Fruit fly (Drosophila melanogaster) whole organism, embryonic: ENCODE results near the gene CG13842.

Source experiments
- Atf3 ChIP-seq: fragments of 200-800 bp; sonication (Bioruptor generic); optimal IDR thresholded peaks from 3 replicates; lab custom pipeline; 2016; ENCODE audit warnings: missing biosample characterization, missing genetic modification characterization
- Atf6 ChIP-seq: fragments of 200-800 bp; sonication (Bioruptor generic); IDR thresholded peaks from 2 replicates; pipeline ENCODE4 v1.3.6; 2022; ENCODE audit warnings: missing biosample characterization, missing genetic modification characterization
- B-H1 ChIP-seq: fragments of 200-800 bp; sonication (Bioruptor generic); IDR thresholded peaks from 3 replicates; pipeline ENCODE4 v1.3.6; 2022; ENCODE audit warnings: missing biosample characterization, missing genetic modification characterization
- CG1024 ChIP-seq: fragments of 200-800 bp; sonication (Bioruptor generic); IDR thresholded peaks from 2 replicates; pipeline ENCODE4 v1.3.6; 2022; ENCODE audit warnings: missing biosample characterization, missing genetic modification characterization
- CG10366 ChIP-seq: fragments of 200-800 bp; sonication (Bioruptor generic); IDR thresholded peaks from 2 replicates; pipeline ENCODE4 v1.3.6; 2022; ENCODE audit warnings: missing biosample characterization, missing genetic modification characterization
- CG11696 ChIP-seq: fragments of 200-800 bp; sonication (Bioruptor generic); IDR thresholded peaks from 2 replicates; pipeline ENCODE4 v1.3.6; 2022; ENCODE audit warnings: missing biosample characterization, missing genetic modification characterization
- CG12155 ChIP-seq: fragments of 200-800 bp; sonication (Bioruptor generic); optimal IDR thresholded peaks from 3 replicates; lab custom pipeline; 2016; ENCODE audit warnings: missing biosample characterization, missing genetic modification characterization
- CG12391 ChIP-seq: fragments of 200-800 bp; sonication (Bioruptor generic); optimal IDR thresholded peaks from 3 replicates; lab custom pipeline; 2018; ENCODE audit warnings: missing biosample characterization, mild to moderate bottlenecking, missing genetic modification characterization, moderate library complexity
- CG13424 ChIP-seq: fragments of 200-800 bp; sonication (Bioruptor generic); optimal IDR thresholded peaks from 2 replicates; lab custom pipeline; 2019; ENCODE audit warnings: missing biosample characterization, mild to moderate bottlenecking, missing genetic modification characterization, moderate library complexity
- CG14050 ChIP-seq: fragments of 200-800 bp; sonication (Bioruptor generic); IDR thresholded peaks from 3 replicates; pipeline ENCODE4 v1.3.6; 2022; ENCODE audit warnings: missing biosample characterization, missing genetic modification characterization
- CG1602 ChIP-seq: fragments of 200-800 bp; sonication (Bioruptor generic); optimal IDR thresholded peaks from 3 replicates; lab custom pipeline; 2016; ENCODE audit warnings: missing biosample characterization, missing genetic modification characterization
- CG16815 ChIP-seq: fragments of 200-800 bp; sonication (Bioruptor generic); optimal IDR thresholded peaks from 3 replicates; lab custom pipeline; 2017; ENCODE audit warnings: missing biosample characterization, mild to moderate bottlenecking, missing genetic modification characterization
- CG2120 ChIP-seq: fragments of 200-800 bp; sonication (Bioruptor generic); optimal IDR thresholded peaks from 3 replicates; lab custom pipeline; 2016; ENCODE audit warnings: missing biosample characterization, missing genetic modification characterization
- CG2875 ChIP-seq: fragments of 200-800 bp; sonication (Bioruptor generic); optimal IDR thresholded peaks from 2 replicates; lab custom pipeline; 2017; ENCODE audit warnings: missing biosample characterization, mild to moderate bottlenecking, missing genetic modification characterization, missing genetic modification reagents
- CG6791 ChIP-seq: fragments of 200-800 bp; sonication (Bioruptor generic); IDR thresholded peaks from 3 replicates; pipeline ENCODE4 v1.3.6; 2022; ENCODE audit warnings: missing biosample characterization, missing genetic modification characterization; ENCODE audit not compliant: partially characterized antibody
- Chrac-16 ChIP-seq: fragments of 200-800 bp; sonication (Bioruptor generic); optimal IDR thresholded peaks from 3 replicates; lab custom pipeline; 2016; ENCODE audit warnings: missing biosample characterization, missing genetic modification characterization
- CoRest ChIP-seq: fragments of 200-800 bp; sonication (Bioruptor generic); optimal IDR thresholded peaks from 3 replicates; lab custom pipeline; 2018; ENCODE audit warnings: missing biosample characterization, mild to moderate bottlenecking, missing genetic modification characterization, moderate library complexity
- D ChIP-seq, 2 experiments: fragments of 200-800 bp in 1 of 2; fragments of >200 bp in 1 of 2; sonication (Bioruptor generic) in 1 of 2; optimal IDR thresholded peaks; 2 replicates in 1 of 2; 3 replicates in 1 of 2; lab custom pipeline; 2017; ENCODE audit warnings: mild to moderate bottlenecking in 1 of 2, missing biosample characterization in 1 of 2, missing genetic modification characterization in 1 of 2, missing genetic modification reagents in 1 of 2
- D19A ChIP-seq: fragments of 200-800 bp; optimal IDR thresholded peaks from 3 replicates; lab custom pipeline; 2019; ENCODE audit warnings: missing biosample characterization, mild to moderate bottlenecking, missing genetic modification characterization, moderate library complexity
- Drgx ChIP-seq: fragments of 200-800 bp; sonication (Bioruptor generic); IDR thresholded peaks from 2 replicates; pipeline ENCODE4 v1.3.6; 2022; ENCODE audit warnings: missing biosample characterization, missing genetic modification characterization
- H2.0 ChIP-seq: fragments of 200-800 bp; sonication (Bioruptor generic); IDR thresholded peaks from 2 replicates; pipeline ENCODE4 v1.3.6; 2022; ENCODE audit warnings: missing biosample characterization, missing genetic modification characterization
- Hr3 ChIP-seq: fragments of 200-800 bp; sonication (Bioruptor generic); optimal IDR thresholded peaks from 3 replicates; lab custom pipeline; 2016; ENCODE audit warnings: missing biosample characterization, missing genetic modification characterization
- Hsf ChIP-seq: fragments of 200-800 bp; sonication (Bioruptor generic); optimal IDR thresholded peaks from 3 replicates; lab custom pipeline; 2016; ENCODE audit warnings: missing biosample characterization, missing genetic modification characterization
- Rx ChIP-seq: fragments of 200-800 bp; sonication (Bioruptor generic); IDR thresholded peaks from 2 replicates; pipeline ENCODE4 v1.3.6; 2022; ENCODE audit warnings: missing biosample characterization, missing genetic modification characterization
- Sox102F ChIP-seq: fragments of 200-800 bp; sonication (Bioruptor generic); optimal IDR thresholded peaks from 2 replicates; lab custom pipeline; 2018; ENCODE audit warnings: missing biosample characterization, mild to moderate bottlenecking, missing genetic modification characterization, moderate library complexity
- Stat92E ChIP-seq, 3 experiments: fragments of >200 bp in 2 of 3; fragments of 200-800 bp in 1 of 3; sonication (Bioruptor generic) in 1 of 3; optimal IDR thresholded peaks; 2 replicates each; lab custom pipeline; 2017 to 2019; ENCODE audit warnings: missing biosample characterization in 3 of 3, missing genetic modification characterization in 3 of 3, mild to moderate bottlenecking in 1 of 3, moderate library complexity in 1 of 3
- Taf1 ChIP-seq: fragments of 200-800 bp; sonication (Bioruptor generic); IDR thresholded peaks from 2 replicates; pipeline ENCODE4 v1.3.6; 2022; ENCODE audit warnings: missing biosample characterization, missing genetic modification characterization
- Tbp ChIP-seq: fragments of >200 bp; optimal IDR thresholded peaks from 2 replicates; lab custom pipeline; 2018; ENCODE audit warnings: missing biosample characterization, missing genetic modification characterization
- Xbp1 ChIP-seq: fragments of 200-800 bp; sonication (Bioruptor generic); optimal IDR thresholded peaks from 3 replicates; lab custom pipeline; 2016; ENCODE audit warnings: missing biosample characterization, mild to moderate bottlenecking, missing genetic modification characterization
- abd-A ChIP-seq: fragments of 200-800 bp; sonication (Bioruptor generic); optimal IDR thresholded peaks from 3 replicates; lab custom pipeline; 2019; ENCODE audit warnings: missing biosample characterization, mild to moderate bottlenecking, missing genetic modification characterization, moderate library complexity
- ase ChIP-seq: fragments of 200-800 bp; sonication (Bioruptor generic); IDR thresholded peaks from 3 replicates; pipeline ENCODE4 v1.3.6; 2022; ENCODE audit warnings: missing biosample characterization, missing genetic modification characterization
- bsh ChIP-seq, 2 experiments: fragments of 200-800 bp; sonication (Bioruptor generic); optimal IDR thresholded peaks; 2 replicates each; lab custom pipeline; 2017 to 2018; ENCODE audit warnings: mild to moderate bottlenecking in 2 of 2, missing biosample characterization in 2 of 2, missing genetic modification characterization in 2 of 2, moderate library complexity in 1 of 2
- ci ChIP-seq: fragments of 200-800 bp; sonication (Bioruptor generic); IDR thresholded peaks from 3 replicates; pipeline ENCODE4 v1.3.6; 2022; ENCODE audit warnings: missing biosample characterization, missing genetic modification characterization
- cwo ChIP-seq: fragments of 200-800 bp; sonication (Bioruptor generic); optimal IDR thresholded peaks from 3 replicates; lab custom pipeline; 2017; ENCODE audit warnings: missing biosample characterization, missing genetic modification characterization, mild to moderate bottlenecking, moderate library complexity, missing genetic modification reagents
- danr ChIP-seq: fragments of 200-800 bp; sonication (Bioruptor generic); IDR thresholded peaks from 2 replicates; pipeline ENCODE4 v1.3.6; 2022; ENCODE audit warnings: missing biosample characterization, missing genetic modification characterization
- disco-r ChIP-seq: fragments of 200-800 bp; sonication (Bioruptor generic); optimal IDR thresholded peaks from 2 replicates; lab custom pipeline; 2016; ENCODE audit warnings: missing biosample characterization, missing genetic modification characterization
- dmrt11E ChIP-seq: fragments of 200-800 bp; sonication (Bioruptor generic); optimal IDR thresholded peaks from 3 replicates; lab custom pipeline; 2018; ENCODE audit warnings: missing biosample characterization, mild to moderate bottlenecking, missing genetic modification characterization, moderate library complexity
- dpn ChIP-seq, 2 experiments: fragments of 200-800 bp; sonication (Bioruptor generic); optimal IDR thresholded peaks; 3 replicates each; lab custom pipeline; 2016; ENCODE audit warnings: missing biosample characterization in 2 of 2, missing genetic modification characterization in 2 of 2
- dysf ChIP-seq: fragments of 200-800 bp; sonication (Bioruptor generic); IDR thresholded peaks from 3 replicates; pipeline ENCODE4 v1.3.6; 2022; ENCODE audit warnings: missing biosample characterization, missing genetic modification characterization
- gem ChIP-seq: fragments of 200-800 bp; sonication (Bioruptor generic); optimal IDR thresholded peaks from 2 replicates; lab custom pipeline; 2019; ENCODE audit warnings: missing biosample characterization, mild to moderate bottlenecking, missing genetic modification characterization, moderate library complexity
- knrl ChIP-seq: fragments of 200-800 bp; sonication (Bioruptor generic); IDR thresholded peaks from 3 replicates; pipeline ENCODE4 v1.3.6; 2022; ENCODE audit warnings: missing biosample characterization, missing genetic modification characterization; ENCODE audit not compliant: partially characterized antibody
- mirr ChIP-seq: fragments of 200-800 bp; sonication (Bioruptor generic); optimal IDR thresholded peaks from 3 replicates; lab custom pipeline; 2018; ENCODE audit warnings: missing biosample characterization, mild to moderate bottlenecking, missing genetic modification characterization
- phol ChIP-seq: fragments of 200-800 bp; sonication (Bioruptor generic); optimal IDR thresholded peaks from 3 replicates; lab custom pipeline; 2018; ENCODE audit warnings: missing biosample characterization, mild to moderate bottlenecking, missing genetic modification characterization, moderate library complexity
- row ChIP-seq: fragments of 200-800 bp; sonication (Bioruptor generic); IDR thresholded peaks from 3 replicates; pipeline ENCODE4 v1.3.6; 2022; ENCODE audit warnings: missing biosample characterization, missing genetic modification characterization
- sd ChIP-seq: fragments of 200-800 bp; sonication (Bioruptor generic); optimal IDR thresholded peaks from 3 replicates; lab custom pipeline; 2018; ENCODE audit warnings: missing biosample characterization, mild to moderate bottlenecking, missing genetic modification characterization, moderate library complexity
- sob ChIP-seq: fragments of 200-800 bp; sonication (Bioruptor generic); IDR thresholded peaks from 2 replicates; pipeline ENCODE4 v1.3.6; 2022; ENCODE audit warnings: missing biosample characterization, missing genetic modification characterization
- stc ChIP-seq: fragments of 200-800 bp; sonication (Bioruptor generic); IDR thresholded peaks from 2 replicates; pipeline ENCODE4 v1.3.6; 2022; ENCODE audit warnings: missing biosample characterization, missing genetic modification characterization
- tgo ChIP-seq: fragments of 200-800 bp; sonication (Bioruptor generic); IDR thresholded peaks from 3 replicates; pipeline ENCODE4 v1.3.6; 2022; ENCODE audit warnings: missing biosample characterization, missing genetic modification characterization
- vvl ChIP-seq: fragments of 200-800 bp; sonication (Bioruptor generic); IDR thresholded peaks from 2 replicates; pipeline ENCODE4 v1.3.6; 2022; ENCODE audit warnings: missing biosample characterization, missing genetic modification characterization
- wdn ChIP-seq: fragments of 200-800 bp; sonication (Bioruptor generic); IDR thresholded peaks from 2 replicates; pipeline ENCODE4 v1.3.6; 2022; ENCODE audit warnings: missing biosample characterization, missing genetic modification characterization

CG13842 gene

dm6 chr3R:22668622-22669021, 38.5 kb downstream of the CG13842 start (continued):
- TF ChIP-seq CG1602 (GFP tag; lab: Kevin White, UChicago), result peak; percentile 15
- TF ChIP-seq Tbp, result no peak
- peak; percentile 37 for TF ChIP-seq Xbp1
- TF ChIP-seq tgo, result peak; percentile 27; the same call in 1 of the 3 replicates
- peak; percentile 22 for TF ChIP-seq CG12155
- peak; percentile 7 for TF ChIP-seq CG13424 (tag; lab: Kevin White, UChicago)
- peak; percentile 54 for TF ChIP-seq gem
- no peak for TF ChIP-seq abd-A (tag; lab: Kevin White, UChicago)
- peak; percentile 26 for TF ChIP-seq Chrac-16 (GFP tag; lab: Kevin White, UChicago)
- TF ChIP-seq Hr3 (GFP tag; lab: Kevin White, UChicago), result peak; percentile 31
- no peak for TF ChIP-seq disco-r (GFP tag; lab: Kevin White, UChicago)
- TF ChIP-seq CG11696 (GFP tag; lab: Robert Waterston, UW), result 0 out of 2 replicates have a peak, but pooled peaks have one; percentile 12
- TF ChIP-seq mirr (GFP tag; lab: Kevin White, UChicago), result no peak
- TF ChIP-seq Atf6, result peak; percentile 59
- peak; percentile 33; the same call in 2 of the 3 replicates for TF ChIP-seq dysf
- 0 out of 2 replicates have a peak, but pooled peaks have one; percentile 31 for TF ChIP-seq CG1024 (GFP tag; lab: Robert Waterston, UW)
- peak in 1 of 2 experiments; percentile 28 for TF ChIP-seq dpn (GFP tag; optimal IDR thresholded peaks at IDR 0.05; lab: Kevin White, UChicago)
- peak; percentile 57 for TF ChIP-seq Sox102F (GFP tag; lab: Kevin White, UChicago)
- TF ChIP-seq CG16815 (GFP tag; lab: Kevin White, UChicago), result no peak
- peak; percentile 32 for TF ChIP-seq CG12391 (tag; lab: Kevin White, UChicago)
- no peak for TF ChIP-seq knrl (GFP tag; lab: Robert Waterston, UW)
- TF ChIP-seq Rx (GFP tag; lab: Robert Waterston, UW), result no peak
- no peak for TF ChIP-seq Hsf (GFP tag; lab: Kevin White, UChicago)
- no peak for TF ChIP-seq Stat92E (GFP tag; optimal IDR thresholded peaks at IDR 0.05; lab: Kevin White, UChicago)
- TF ChIP-seq row (GFP tag; lab: Robert Waterston, UW), result peak; percentile 69
- peak; percentile 65; the same call in 1 of the 2 replicates for TF ChIP-seq H2.0 (GFP tag; lab: Robert Waterston, UW)
- TF ChIP-seq Taf1 (GFP tag; lab: Robert Waterston, UW), result no peak
- no peak for TF ChIP-seq Atf3
- peak; percentile 31 for TF ChIP-seq dmrt11E (tag; lab: Kevin White, UChicago)
- no peak for TF ChIP-seq CG6791
- peak; percentile 24 for TF ChIP-seq CG2120 (GFP tag; lab: Kevin White, UChicago)
- no peak for TF ChIP-seq wdn (GFP tag; lab: Robert Waterston, UW)
- TF ChIP-seq CG14050 (GFP tag; lab: Robert Waterston, UW), result peak; percentile 33; the same call in 1 of the 3 replicates
- TF ChIP-seq D (optimal IDR thresholded peaks at IDR 0.05; lab: Kevin White, UChicago), result no peak
- no peak for TF ChIP-seq D (GFP tag; optimal IDR thresholded peaks at IDR 0.05; lab: Kevin White, UChicago)
- peak; percentile 6 for TF ChIP-seq phol (tag; lab: Kevin White, UChicago)
- peak; percentile 31; the same call in 1 of the 2 replicates for TF ChIP-seq stc (GFP tag; lab: Robert Waterston, UW)
- peak; percentile 28; the same call in 1 of the 2 replicates for TF ChIP-seq vvl (GFP tag; lab: Robert Waterston, UW)
- TF ChIP-seq sd (tag; lab: Kevin White, UChicago), result no peak
- TF ChIP-seq sob (GFP tag; lab: Robert Waterston, UW), result 0 out of 2 replicates have a peak, but pooled peaks have one; percentile 12
- peak; percentile 77 for TF ChIP-seq ci
- no peak for TF ChIP-seq D19A (tag; lab: Kevin White, UChicago)
- TF ChIP-seq bsh (GFP tag; optimal IDR thresholded peaks at IDR 0.05; lab: Kevin White, UChicago), result peak in 1 of 2 experiments; percentile 45
- TF ChIP-seq B-H1 (GFP tag; lab: Robert Waterston, UW), result peak; percentile 29; the same call in 1 of the 3 replicates
- TF ChIP-seq CG2875 (GFP tag; lab: Kevin White, UChicago), result no peak
- no peak for TF ChIP-seq cwo (GFP tag; lab: Kevin White, UChicago)
- TF ChIP-seq ase (GFP tag; lab: Robert Waterston, UW), result peak; percentile 6; the same call in 1 of the 3 replicates
- peak; percentile 23 for TF ChIP-seq CoRest
- TF ChIP-seq Drgx (GFP tag; lab: Robert Waterston, UW), result peak; percentile 57
- no peak for TF ChIP-seq danr
- peak; percentile 65 for TF ChIP-seq CG10366 (GFP tag; lab: Robert Waterston, UW)
